Fruit fly (Drosophila melanogaster): ENCODE measurements around the gene CG14314.

Gene CG14314

DNA sequence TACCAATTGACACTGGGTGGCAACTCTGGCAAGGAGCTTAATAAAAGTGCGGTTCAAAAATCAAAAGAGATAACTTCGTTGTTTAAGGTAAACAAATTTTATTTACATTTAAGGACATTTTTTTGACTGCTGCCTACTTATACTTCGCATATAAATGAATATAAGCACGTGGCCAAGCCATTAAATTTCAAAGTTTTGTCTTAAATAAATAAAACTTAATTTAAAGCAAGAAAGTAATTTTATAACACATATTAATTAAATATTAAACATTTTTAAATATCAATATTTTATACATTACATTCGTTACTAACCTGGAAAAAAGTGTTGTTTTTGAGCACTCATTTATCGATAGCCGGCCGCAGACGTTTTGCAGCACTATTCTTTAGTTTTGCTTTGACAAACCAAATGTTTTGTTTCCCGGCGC is 27.2 kb upstream of the CG14314 start, which contains the start of the genes CG12321 and MED17 (continued):
- peak; percentile 89 for TF ChIP-seq Oli (tag; optimal IDR thresholded peaks at IDR 0.05)
- peak; percentile 95 for TF ChIP-seq CG3847 (GFP tag; IDR thresholded peaks at IDR 0.05)
- no peak for TF ChIP-seq luna (GFP tag; optimal IDR thresholded peaks at IDR 0.05)
- TF ChIP-seq ham (GFP tag; IDR thresholded peaks at IDR 0.05) = no peak
- TF ChIP-seq CG7963 (GFP tag; IDR thresholded peaks at IDR 0.05; ENCODE audit: partially characterized antibody) = no peak
- TF ChIP-seq eve (GFP tag; optimal IDR thresholded peaks at IDR 0.05) = no peak
- TF ChIP-seq Pdp1 (GFP tag; optimal IDR thresholded peaks at IDR 0.05) = peak; percentile 55 to 57
- TF ChIP-seq CG7745 (tag; optimal IDR thresholded peaks at IDR 0.05) = no peak
- peak; percentile 81 for TF ChIP-seq CG15601 (tag; optimal IDR thresholded peaks at IDR 0.05)
- peak; percentile 74 to 91 for TF ChIP-seq Hr51 (GFP tag; optimal IDR thresholded peaks at IDR 0.05)
- peak; percentile 80 for TF ChIP-seq Rx (GFP tag; IDR thresholded peaks at IDR 0.05)
- no peak for TF ChIP-seq disco-r (GFP tag; optimal IDR thresholded peaks at IDR 0.05)
- TF ChIP-seq kah (GFP tag; optimal IDR thresholded peaks at IDR 0.05) = peak; percentile 37
- TF ChIP-seq HLH54F (GFP tag; optimal IDR thresholded peaks at IDR 0.05) = peak; percentile 74
- peak; percentile 94 for TF ChIP-seq nmo (GFP tag; optimal IDR thresholded peaks at IDR 0.05)
- peak; percentile 82 for TF ChIP-seq CG16779 (GFP tag; IDR thresholded peaks at IDR 0.05)
- peak; percentile 98 for TF ChIP-seq Ets65A (GFP tag)
- no peak for TF ChIP-seq ato (GFP tag; IDR thresholded peaks at IDR 0.05; ENCODE audit: partially characterized antibody)
- peak; percentile 71 for TF ChIP-seq tup (GFP tag; optimal IDR thresholded peaks at IDR 0.05)
- TF ChIP-seq CG9727 (GFP tag; optimal IDR thresholded peaks at IDR 0.05) = peak; percentile 90
- peak; percentile 82; the same call in 1 of the 2 replicates for TF ChIP-seq CG14441 (GFP tag; IDR thresholded peaks at IDR 0.05)
- peak; percentile 69 for TF ChIP-seq CG7928 (GFP tag; optimal IDR thresholded peaks at IDR 0.05)
- no peak for TF ChIP-seq ems (GFP tag; optimal IDR thresholded peaks at IDR 0.05)
- TF ChIP-seq Xrp1 (GFP tag; IDR thresholded peaks at IDR 0.05) = peak; percentile 92
- TF ChIP-seq C15 (GFP tag; IDR thresholded peaks at IDR 0.05) = peak; percentile 74; the same call in 2 of the 3 replicates
- TF ChIP-seq PHDP (tag; optimal IDR thresholded peaks at IDR 0.05) = peak; percentile 88
- peak; percentile 75 for TF ChIP-seq cwo (GFP tag; optimal IDR thresholded peaks at IDR 0.05)
- peak; percentile 91 for TF ChIP-seq az2 (GFP tag; optimal IDR thresholded peaks at IDR 0.05)
- TF ChIP-seq Fer2 (tag; optimal IDR thresholded peaks at IDR 0.05) = peak; percentile 71
- peak; percentile 86 for TF ChIP-seq Fer1 (GFP tag; optimal IDR thresholded peaks at IDR 0.05)
- no peak for TF ChIP-seq hth (optimal IDR thresholded peaks at IDR 0.05)
- no peak for TF ChIP-seq Kr (GFP tag; optimal IDR thresholded peaks at IDR 0.05)
- TF ChIP-seq Opbp (GFP tag; IDR thresholded peaks at IDR 0.05; ENCODE audit: partially characterized antibody) = no peak
- peak; percentile 79 for TF ChIP-seq CG4730 (GFP tag; IDR thresholded peaks at IDR 0.05)
- TF ChIP-seq tx (GFP tag; optimal IDR thresholded peaks at IDR 0.05) = peak; percentile 61
- TF ChIP-seq CG11723 (GFP tag; optimal IDR thresholded peaks at IDR 0.05) = peak; percentile 82
- TF ChIP-seq CG17612 (GFP tag; IDR thresholded peaks at IDR 0.05) = peak; percentile 70
- TF ChIP-seq bigmax (GFP tag; optimal IDR thresholded peaks at IDR 0.05) = no peak
- TF ChIP-seq fru (optimal IDR thresholded peaks at IDR 0.05) = no peak
- peak; percentile 72 for TF ChIP-seq Ada2b (GFP tag; IDR thresholded peaks at IDR 0.05)
- TF ChIP-seq CG7556 (GFP tag; optimal IDR thresholded peaks at IDR 0.05) = peak; percentile 85
- TF ChIP-seq corto (GFP tag; optimal IDR thresholded peaks at IDR 0.05) = no peak
- peak; percentile 54 for TF ChIP-seq Nf-YB (GFP tag; optimal IDR thresholded peaks at IDR 0.05)
- TF ChIP-seq CG2202 (tag; optimal IDR thresholded peaks at IDR 0.05) = peak; percentile 57
- peak; percentile 96 for TF ChIP-seq Dbx (GFP tag; IDR thresholded peaks at IDR 0.05)
- no peak for TF ChIP-seq zen2 (GFP tag; IDR thresholded peaks at IDR 0.05; ENCODE audit: partially characterized antibody)
- peak; percentile 85 for TF ChIP-seq ase (GFP tag; IDR thresholded peaks at IDR 0.05)
- peak; percentile 61 for TF ChIP-seq Poxn (GFP tag; IDR thresholded peaks at IDR 0.05)
- peak; percentile 81 for TF ChIP-seq CG11560 (tag; IDR thresholded peaks at IDR 0.05)
- TF ChIP-seq CG9215 (GFP tag; IDR thresholded peaks at IDR 0.05) = peak; percentile 88
- no peak for TF ChIP-seq Hr39 (optimal IDR thresholded peaks at IDR 0.05)
- TF ChIP-seq CG11695 (GFP tag; IDR thresholded peaks at IDR 0.05) = peak; percentile 70

All from whole organism, embryonic.